Fruit fly (Drosophila melanogaster) whole organism, pupa: ENCODE data around the gene CG32189.

Experiments
- CG12605 ChIP-seq: fragments of 200-800 bp; sonication (Bioruptor generic); IDR thresholded peaks from 2 replicates; pipeline ENCODE4 v1.3.6; 2022; ENCODE audit warnings: missing biosample characterization, missing genetic modification characterization
- EcR ChIP-seq: fragments of 200-800 bp; sonication (Bioruptor generic); optimal IDR thresholded peaks from 3 replicates; lab custom pipeline; 2019; ENCODE audit warnings: missing biosample characterization, missing genetic modification characterization, mild to moderate bottlenecking, moderate library complexity, missing genetic modification reagents

dm6 chr3L:17791067-17791466, 43.9 kb downstream of the CG32189 start:
- no peak for TF ChIP-seq CG12605
- TF ChIP-seq EcR (GFP tag; lab: Kevin White, UChicago): no peak
